Fruit fly (Drosophila melanogaster): ENCODE results near the gene CG1677.

DNA sequence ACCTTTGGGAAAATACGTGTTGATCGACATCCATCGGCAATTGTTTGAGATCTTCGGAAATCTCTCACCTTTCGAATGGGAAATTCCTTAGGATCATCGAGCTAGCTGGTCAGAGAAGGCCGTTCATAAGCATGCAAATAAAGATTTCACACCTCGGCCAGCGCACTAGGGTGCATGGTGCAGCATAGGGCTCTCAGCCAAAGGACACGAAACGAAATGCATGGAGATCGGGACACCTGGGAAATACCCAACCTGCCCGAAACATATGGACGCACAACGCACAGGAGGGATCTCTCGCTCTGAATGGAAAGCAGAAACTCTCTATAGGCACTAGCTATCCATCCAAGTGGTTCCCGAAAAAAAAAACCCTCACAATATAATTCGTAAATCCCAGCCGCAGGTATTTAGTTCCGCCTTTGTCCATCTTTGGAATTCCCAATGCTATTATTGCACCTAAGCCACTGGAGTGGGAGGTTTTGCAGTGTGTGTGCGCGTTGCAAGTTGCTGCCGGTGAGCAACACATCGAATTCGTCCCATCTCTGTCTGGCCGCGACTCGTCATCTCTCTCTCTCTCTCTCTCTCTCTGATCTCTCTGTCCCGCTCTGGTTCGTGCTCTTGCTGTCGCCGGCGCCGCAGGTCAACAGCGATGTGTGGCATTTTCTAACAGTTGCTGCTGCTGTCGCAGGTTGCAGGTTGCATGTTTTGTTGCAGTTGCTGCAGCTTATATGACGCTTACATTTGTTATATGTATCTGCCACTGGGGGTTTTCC lies 85.0 kb downstream of the CG1677 start:
- TF ChIP-seq CG3032 (tag; optimal IDR thresholded peaks at IDR 0.05): no peak
- no peak for TF ChIP-seq CG11294 (GFP tag; IDR thresholded peaks at IDR 0.05)
- TF ChIP-seq CG6163 (GFP tag; IDR thresholded peaks at IDR 0.05): no peak

All from whole organism, prepupa.